Worm (Caenorhabditis elegans): ENCODE data around the gene ZK402.5.

Gene ZK402.5

DNA sequence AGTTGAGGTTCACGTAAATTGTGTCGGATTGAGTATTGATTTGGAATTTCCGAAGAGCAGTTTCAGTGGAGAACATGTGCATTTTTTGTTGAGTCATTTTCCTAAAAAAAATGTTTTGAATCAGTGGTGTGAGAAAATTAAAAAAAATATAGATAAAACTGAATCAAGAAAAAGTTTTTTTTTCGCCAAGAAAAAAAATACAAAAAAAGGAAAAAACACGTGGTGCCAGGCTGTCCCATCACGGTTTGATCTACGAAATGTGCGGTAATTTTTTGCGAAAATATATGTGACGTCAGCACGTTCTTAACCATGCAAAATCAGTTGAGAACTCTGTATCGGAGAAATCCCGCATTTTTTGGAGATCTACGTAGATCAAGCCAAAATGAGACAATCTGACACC is 7.3 kb downstream of the ZK402.5 start, which contains the start of gene F56C3.9:
F56C3.9 (minus strand) TSS at position 101 of the 400 bp plus-strand sequence.
- TF ChIP-seq nfya-1 (tag; optimal IDR thresholded peaks at IDR 0.05) (no peak), hlh-15 (tag; optimal IDR thresholded peaks at IDR 0.05) (no peak), pha-4 (tag; optimal IDR thresholded peaks at IDR 0.05) (no peak), ceh-30 (tag; optimal IDR thresholded peaks at IDR 0.05) (no peak), lin-11 (tag; optimal IDR thresholded peaks at IDR 0.05) (no peak)

- TF ChIP-seq zip-5 (tag; optimal IDR thresholded peaks at IDR 0.05) (no peak), Y22D7AL.16 (tag; optimal IDR thresholded peaks at IDR 0.05) (no peak), sdc-2 (tag; optimal IDR thresholded peaks at IDR 0.05) (peak; percentile 98), nhr-11 (tag; optimal IDR thresholded peaks at IDR 0.05) (no peak), ceh-31 (tag; optimal IDR thresholded peaks at IDR 0.05) (peak; percentile 44), pqm-1 (tag; optimal IDR thresholded peaks at IDR 0.05) (no peak), odd-2 (tag; optimal IDR thresholded peaks at IDR 0.05) (no peak), npax-4 (tag; optimal IDR thresholded peaks at IDR 0.05) (no peak), ceh-24 (tag; optimal IDR thresholded peaks at IDR 0.05) (no peak), lin-11 (tag; optimal IDR thresholded peaks at IDR 0.05) (no peak), lim-6 (tag; optimal IDR thresholded peaks at IDR 0.05) (no peak), unc-86 (tag; optimal IDR thresholded peaks at IDR 0.05) (no peak), ceh-48 (tag; optimal IDR thresholded peaks at IDR 0.05) (no peak), mec-3 (tag; optimal IDR thresholded peaks at IDR 0.05; ENCODE audit: borderline replicate concordance) (no peak), pat-9 (tag; optimal IDR thresholded peaks at IDR 0.05) (no peak), elt-2 (tag; optimal IDR thresholded peaks at IDR 0.05) (no peak), C08G9.2 (tag; optimal IDR thresholded peaks at IDR 0.05) (no peak), nfya-1 (tag; optimal IDR thresholded peaks at IDR 0.05) (peak; percentile 19), hlh-30 (tag; optimal IDR thresholded peaks at IDR 0.05; ENCODE audit: insufficient read depth) (peak; percentile 73), ceh-34 (tag; optimal IDR thresholded peaks at IDR 0.05) (no peak), K02D7.2 (tag; optimal IDR thresholded peaks at IDR 0.05) (no peak), ceh-30 (tag; optimal IDR thresholded peaks at IDR 0.05) (no peak), pros-1 (tag; optimal IDR thresholded peaks at IDR 0.05) (no peak), T23F11.4 (GFP tag; optimal IDR thresholded peaks at IDR 0.05) (no peak), hlh-6 (tag; optimal IDR thresholded peaks at IDR 0.05) (no peak), elt-4 (tag; optimal IDR thresholded peaks at IDR 0.05) (no peak), ets-4 (tag; optimal IDR thresholded peaks at IDR 0.05) (no peak), unc-42 (tag; optimal IDR thresholded peaks at IDR 0.05) (peak; percentile 50), syd-9 (tag; optimal IDR thresholded peaks at IDR 0.05) (no peak), dve-1 (tag; optimal IDR thresholded peaks at IDR 0.05) (no peak), F13H6.1 (tag; optimal IDR thresholded peaks at IDR 0.05) (no peak)
Measured at ce11 chrX:1389382-1389983, 11.7 kb downstream of the ZK402.5 start.

DNA sequence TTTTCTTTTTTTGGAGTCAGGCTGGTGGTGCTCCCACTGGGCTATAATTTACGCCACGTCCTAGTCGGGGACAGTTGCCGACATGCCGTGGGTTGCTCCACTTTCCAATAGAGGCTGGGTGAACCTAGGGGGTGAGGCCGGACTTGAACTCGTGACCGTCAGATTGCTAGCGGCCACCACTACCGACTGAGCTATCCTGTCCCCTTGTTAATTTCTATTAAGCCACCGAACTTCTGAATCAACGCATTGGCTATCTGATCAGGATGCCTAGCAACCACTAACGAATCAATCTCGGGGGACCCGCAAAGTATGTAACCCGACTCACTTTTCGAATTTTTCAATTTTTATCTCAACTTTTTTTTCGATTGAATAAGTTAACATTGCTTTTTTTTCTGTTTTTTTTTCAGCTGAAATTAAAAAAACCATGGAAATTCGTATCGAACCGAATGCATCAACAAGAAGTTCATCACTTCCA is 14.2 kb downstream of the ZK402.5 start, which contains the start of gene F56C3.1:
F56C3.1 (plus strand) TSS at position 425 of the 475 bp plus-strand sequence.
- peak; percentile 93 for TF ChIP-seq sdc-2 (tag; optimal IDR thresholded peaks at IDR 0.05)
- TF ChIP-seq pat-9 (tag; optimal IDR thresholded peaks at IDR 0.05) = no peak

DNA sequence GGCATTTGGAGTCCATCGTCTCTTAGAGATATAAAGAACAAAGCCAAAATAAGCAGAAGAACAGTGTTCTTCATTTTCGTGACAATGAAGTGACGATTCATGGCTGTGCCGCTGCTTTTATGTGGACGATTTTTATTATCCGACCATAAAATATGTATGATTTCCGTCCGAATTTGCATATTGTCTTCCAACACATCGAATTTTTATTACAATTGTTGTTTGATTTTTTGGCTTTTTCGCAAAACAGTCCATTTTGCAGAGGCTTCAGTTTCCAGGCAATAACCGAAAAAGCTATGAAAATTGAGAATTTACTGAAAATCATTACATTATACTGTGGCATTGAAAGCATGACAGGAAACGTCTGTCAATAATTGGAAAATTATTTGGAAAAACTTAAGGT is 16.6 kb downstream of the ZK402.5 start, which contains the start of gene F56C3.8:
F56C3.8 (minus strand) TSS at position 101 of the 400 bp plus-strand sequence.
- TF ChIP-seq npax-4 (tag; optimal IDR thresholded peaks at IDR 0.05) (no peak), madf-2 (tag; optimal IDR thresholded peaks at IDR 0.05) (no peak), K09A11.1 (tag; optimal IDR thresholded peaks at IDR 0.05; ENCODE audit: insufficient read depth) (no peak), ceh-31 (tag; optimal IDR thresholded peaks at IDR 0.05) (no peak), ets-4 (tag; optimal IDR thresholded peaks at IDR 0.05) (no peak), tbx-2 (tag; optimal IDR thresholded peaks at IDR 0.05) (no peak), nhr-232 (tag; optimal IDR thresholded peaks at IDR 0.05) (no peak), dmd-4 (tag; optimal IDR thresholded peaks at IDR 0.05; ENCODE audit: borderline replicate concordance) (no peak), ceh-19 (GFP tag; optimal IDR thresholded peaks at IDR 0.05) (no peak), hlh-30 (tag; optimal IDR thresholded peaks at IDR 0.05; ENCODE audit: insufficient read depth) (no peak), pha-2 (tag; optimal IDR thresholded peaks at IDR 0.05) (no peak), F13H6.1 (tag; optimal IDR thresholded peaks at IDR 0.05) (no peak), ceh-45 (GFP tag; IDR thresholded peaks at IDR 0.05) (no peak), odd-2 (tag; optimal IDR thresholded peaks at IDR 0.05) (no peak), ceh-24 (tag; optimal IDR thresholded peaks at IDR 0.05) (no peak)
